Fruit fly (Drosophila melanogaster) whole organism, embryonic: ENCODE measurements around the gene lectin-24A.

Experiments used
- CG1024 ChIP-seq: fragments of 200-800 bp; sonication (Bioruptor generic); IDR thresholded peaks from 2 replicates; pipeline ENCODE4 v1.3.6; 2022; ENCODE audit warnings: missing biosample characterization, missing genetic modification characterization
- CG10267 ChIP-seq: fragments of 200-800 bp; sonication (Bioruptor generic); optimal IDR thresholded peaks from 2 replicates; lab custom pipeline; 2018; ENCODE audit warnings: missing biosample characterization, mild to moderate bottlenecking, missing genetic modification characterization, moderate library complexity
- CG10543 ChIP-seq: fragments of 200-800 bp; sonication (Bioruptor generic); optimal IDR thresholded peaks from 3 replicates; lab custom pipeline; 2017; ENCODE audit warnings: missing biosample characterization, mild to moderate bottlenecking, missing genetic modification characterization, moderate library complexity
- CG11247 ChIP-seq: fragments of 200-800 bp; sonication (Bioruptor generic); IDR thresholded peaks from 2 replicates; pipeline ENCODE4 v1.3.6; 2022; ENCODE audit warnings: missing biosample characterization, missing genetic modification characterization
- CG15269 ChIP-seq: fragments of 200-800 bp; sonication (Bioruptor generic); optimal IDR thresholded peaks from 2 replicates; lab custom pipeline; 2018; ENCODE audit warnings: missing biosample characterization, mild to moderate bottlenecking, missing genetic modification characterization, moderate library complexity
- CG15514 ChIP-seq: fragments of 200-800 bp; sonication (Bioruptor generic); optimal IDR thresholded peaks from 3 replicates; lab custom pipeline; 2017; ENCODE audit warnings: missing biosample characterization, missing genetic modification characterization, mild to moderate bottlenecking, moderate library complexity, missing genetic modification reagents
- CG15601 ChIP-seq: fragments of 200-800 bp; sonication (Bioruptor generic); optimal IDR thresholded peaks from 3 replicates; lab custom pipeline; 2019; ENCODE audit warnings: missing biosample characterization, mild to moderate bottlenecking, missing genetic modification characterization, moderate library complexity
- CG16863 ChIP-seq: fragments of 200-800 bp; sonication (Bioruptor generic); optimal IDR thresholded peaks from 3 replicates; lab custom pipeline; 2016; ENCODE audit warnings: missing biosample characterization, missing genetic modification characterization
- CG18262 ChIP-seq: fragments of 200-800 bp; optimal IDR thresholded peaks from 3 replicates; lab custom pipeline; 2019; ENCODE audit warnings: missing biosample characterization, mild to moderate bottlenecking, missing genetic modification characterization, moderate library complexity
- CG18599 ChIP-seq: fragments of 200-800 bp; sonication (Bioruptor generic); optimal IDR thresholded peaks from 3 replicates; lab custom pipeline; 2017; ENCODE audit warnings: missing biosample characterization, missing genetic modification characterization, mild to moderate bottlenecking, moderate library complexity, missing genetic modification reagents
- CG30020 ChIP-seq: fragments of 200-800 bp; optimal IDR thresholded peaks from 2 replicates; lab custom pipeline; 2019; ENCODE audit warnings: missing biosample characterization, mild to moderate bottlenecking, missing genetic modification characterization, moderate library complexity
- CG31224 ChIP-seq: fragments of 200-800 bp; sonication (Bioruptor generic); IDR thresholded peaks from 2 replicates; pipeline ENCODE4 v1.3.6; 2022; ENCODE audit warnings: missing biosample characterization, missing genetic modification characterization
- CG3281 ChIP-seq: fragments of 200-800 bp; sonication (Bioruptor generic); optimal IDR thresholded peaks from 3 replicates; lab custom pipeline; 2017; ENCODE audit warnings: missing biosample characterization, mild to moderate bottlenecking, missing genetic modification characterization
- CG33557 ChIP-seq: fragments of 200-800 bp; sonication (Bioruptor generic); optimal IDR thresholded peaks from 2 replicates; lab custom pipeline; 2019; ENCODE audit warnings: missing biosample characterization, mild to moderate bottlenecking, missing genetic modification characterization, moderate library complexity
- CG34224 ChIP-seq: fragments of 200-800 bp; sonication (Bioruptor generic); IDR thresholded peaks from 3 replicates; pipeline ENCODE4 v1.3.6; 2022; ENCODE audit warnings: missing biosample characterization, missing genetic modification characterization; ENCODE audit not compliant: partially characterized antibody
- CG3838 ChIP-seq: fragments of 200-800 bp; sonication (Bioruptor generic); optimal IDR thresholded peaks from 3 replicates; lab custom pipeline; 2016; ENCODE audit warnings: missing biosample characterization, missing genetic modification characterization
- CG4282 ChIP-seq: fragments of 200-800 bp; sonication (Bioruptor generic); optimal IDR thresholded peaks from 2 replicates; lab custom pipeline; 2016; ENCODE audit warnings: missing biosample characterization, missing genetic modification characterization
- CG4707 ChIP-seq: fragments of 200-800 bp; sonication (Bioruptor generic); optimal IDR thresholded peaks from 2 replicates; lab custom pipeline; 2018; ENCODE audit warnings: missing biosample characterization, mild to moderate bottlenecking, missing genetic modification characterization, moderate library complexity
- CG4854 ChIP-seq: fragments of 200-800 bp; sonication (Bioruptor generic); optimal IDR thresholded peaks from 2 replicates; lab custom pipeline; 2016; ENCODE audit warnings: missing biosample characterization, missing genetic modification characterization, inconsistent platforms
- CG9215 ChIP-seq: fragments of 200-800 bp; sonication (Bioruptor generic); IDR thresholded peaks from 2 replicates; pipeline ENCODE4 v1.3.6; 2022; ENCODE audit warnings: missing biosample characterization, missing genetic modification characterization
- CG9609 ChIP-seq: fragments of 200-800 bp; sonication (Bioruptor generic); optimal IDR thresholded peaks from 3 replicates; lab custom pipeline; 2016; ENCODE audit warnings: missing biosample characterization, missing genetic modification characterization
- CG9797 ChIP-seq: fragments of 200-800 bp; sonication (Bioruptor generic); optimal IDR thresholded peaks from 3 replicates; lab custom pipeline; 2018; ENCODE audit warnings: missing biosample characterization, mild to moderate bottlenecking, missing genetic modification characterization
- CG9876 ChIP-seq: fragments of 200-800 bp; sonication (Bioruptor generic); optimal IDR thresholded peaks from 2 replicates; lab custom pipeline; 2016; ENCODE audit warnings: missing biosample characterization, missing genetic modification characterization
- Dad ChIP-seq: fragments of 200-800 bp; sonication (Bioruptor generic); optimal IDR thresholded peaks from 3 replicates; lab custom pipeline; 2016; ENCODE audit warnings: missing biosample characterization, missing genetic modification characterization
- Dek ChIP-seq: fragments of 200-800 bp; sonication (Bioruptor generic); optimal IDR thresholded peaks from 3 replicates; lab custom pipeline; 2019; ENCODE audit warnings: missing biosample characterization, mild to moderate bottlenecking, missing genetic modification characterization, moderate library complexity
- Dip2 ChIP-seq: fragments of 200-800 bp; sonication (Bioruptor generic); IDR thresholded peaks from 2 replicates; pipeline ENCODE4 v1.3.6; 2022; ENCODE audit warnings: missing biosample characterization, missing genetic modification characterization
- Fer3 ChIP-seq: fragments of 200-800 bp; sonication (Bioruptor generic); optimal IDR thresholded peaks from 2 replicates; lab custom pipeline; 2018; ENCODE audit warnings: missing biosample characterization, mild to moderate bottlenecking, missing genetic modification characterization, moderate library complexity
- Hmx ChIP-seq: fragments of 200-800 bp; sonication (Bioruptor generic); optimal IDR thresholded peaks from 2 replicates; lab custom pipeline; 2016; ENCODE audit warnings: missing biosample characterization, missing genetic modification characterization
- Hr3 ChIP-seq: fragments of 200-800 bp; sonication (Bioruptor generic); optimal IDR thresholded peaks from 3 replicates; lab custom pipeline; 2016; ENCODE audit warnings: missing biosample characterization, missing genetic modification characterization
- Hr51 ChIP-seq, 2 experiments: fragments of 200-800 bp; sonication (Bioruptor generic); optimal IDR thresholded peaks; 2 replicates in 1 of 2; 3 replicates in 1 of 2; lab custom pipeline; 2016 to 2018; ENCODE audit warnings: missing biosample characterization in 2 of 2, missing genetic modification characterization in 2 of 2, mild to moderate bottlenecking in 1 of 2, moderate library complexity in 1 of 2
- Lhr ChIP-seq: fragments of 200-800 bp; sonication (Bioruptor generic); optimal IDR thresholded peaks from 3 replicates; lab custom pipeline; 2017; ENCODE audit warnings: mild to moderate bottlenecking, missing biosample characterization, missing genetic modification reagents, missing genetic modification characterization
- PHDP ChIP-seq: fragments of 200-800 bp; sonication (Bioruptor generic); optimal IDR thresholded peaks from 3 replicates; lab custom pipeline; 2018; ENCODE audit warnings: missing biosample characterization, mild to moderate bottlenecking, missing genetic modification characterization, moderate library complexity
- Rx ChIP-seq: fragments of 200-800 bp; sonication (Bioruptor generic); IDR thresholded peaks from 2 replicates; pipeline ENCODE4 v1.3.6; 2022; ENCODE audit warnings: missing biosample characterization, missing genetic modification characterization
- Spps ChIP-seq: fragments of 200-800 bp; sonication (Bioruptor generic); optimal IDR thresholded peaks from 2 replicates; lab custom pipeline; 2018; ENCODE audit warnings: missing biosample characterization, mild to moderate bottlenecking, missing genetic modification characterization
- abd-A ChIP-seq: fragments of 200-800 bp; sonication (Bioruptor generic); optimal IDR thresholded peaks from 3 replicates; lab custom pipeline; 2019; ENCODE audit warnings: missing biosample characterization, mild to moderate bottlenecking, missing genetic modification characterization, moderate library complexity
- ara ChIP-seq: fragments of 200-800 bp; sonication (Bioruptor generic); IDR thresholded peaks from 2 replicates; pipeline ENCODE4 v1.3.6; 2022; ENCODE audit warnings: missing biosample characterization, missing genetic modification characterization
- bigmax ChIP-seq: fragments of 200-800 bp; sonication (Bioruptor generic); optimal IDR thresholded peaks from 2 replicates; lab custom pipeline; 2018; ENCODE audit warnings: missing biosample characterization, mild to moderate bottlenecking, missing genetic modification characterization
- cwo ChIP-seq: fragments of 200-800 bp; sonication (Bioruptor generic); optimal IDR thresholded peaks from 3 replicates; lab custom pipeline; 2017; ENCODE audit warnings: missing biosample characterization, missing genetic modification characterization, mild to moderate bottlenecking, moderate library complexity, missing genetic modification reagents
- da ChIP-seq: fragments of 200-800 bp; sonication (Bioruptor generic); optimal IDR thresholded peaks from 2 replicates; lab custom pipeline; 2016; ENCODE audit warnings: missing biosample characterization, missing genetic modification characterization
- en ChIP-seq: fragments of 200-800 bp; sonication (Bioruptor generic); optimal IDR thresholded peaks from 2 replicates; lab custom pipeline; 2016; ENCODE audit warnings: missing biosample characterization, missing genetic modification characterization
- gcm2 ChIP-seq: fragments of 200-800 bp; sonication (Bioruptor generic); optimal IDR thresholded peaks from 2 replicates; lab custom pipeline; 2016; ENCODE audit warnings: missing biosample characterization, missing genetic modification characterization
- hb ChIP-seq: fragments of 200-800 bp; sonication (Bioruptor generic); IDR thresholded peaks from 3 replicates; pipeline ENCODE4 v1.3.6; 2022; ENCODE audit warnings: missing biosample characterization, missing genetic modification characterization; ENCODE audit not compliant: partially characterized antibody
- inv ChIP-seq: fragments of 200-800 bp; sonication (Bioruptor generic); IDR thresholded peaks from 2 replicates; pipeline ENCODE4 v1.3.6; 2022; ENCODE audit warnings: missing biosample characterization, missing genetic modification characterization; ENCODE audit not compliant: partially characterized antibody
- kah ChIP-seq: fragments of 200-800 bp; sonication (Bioruptor generic); optimal IDR thresholded peaks from 2 replicates; lab custom pipeline; 2018; ENCODE audit warnings: missing biosample characterization, mild to moderate bottlenecking, missing genetic modification characterization
- lov ChIP-seq, 2 experiments: fragments of 200-800 bp in 1 of 2; fragments of >200 bp in 1 of 2; sonication (Bioruptor generic) in 1 of 2; IDR thresholded peaks in 1 of 2; optimal IDR thresholded peaks in 1 of 2; 2 replicates in 1 of 2; 3 replicates in 1 of 2; pipeline versions ENCODE4 v1.3.6 to Lab custom; 2017 to 2022; ENCODE audit warnings: missing biosample characterization in 1 of 2, missing genetic modification characterization in 1 of 2
- oc ChIP-seq: fragments of 200-800 bp; sonication (Bioruptor generic); optimal IDR thresholded peaks from 2 replicates; lab custom pipeline; 2018; ENCODE audit warnings: missing biosample characterization, mild to moderate bottlenecking, missing genetic modification characterization, moderate library complexity
- phol ChIP-seq: fragments of 200-800 bp; sonication (Bioruptor generic); optimal IDR thresholded peaks from 3 replicates; lab custom pipeline; 2018; ENCODE audit warnings: missing biosample characterization, mild to moderate bottlenecking, missing genetic modification characterization, moderate library complexity
- pzg ChIP-seq: fragments of 200-800 bp; sonication (Bioruptor generic); optimal IDR thresholded peaks from 3 replicates; lab custom pipeline; 2018; ENCODE audit warnings: missing biosample characterization, mild to moderate bottlenecking, missing genetic modification characterization, moderate library complexity
- seq ChIP-seq: fragments of 200-800 bp; sonication (Bioruptor generic); IDR thresholded peaks from 2 replicates; pipeline ENCODE4 v1.3.6; 2022; ENCODE audit warnings: missing biosample characterization, missing genetic modification characterization
- usp ChIP-seq: fragments of >200 bp; optimal IDR thresholded peaks from 2 replicates; lab custom pipeline; 2017; ENCODE audit warnings: missing biosample characterization, missing genetic modification characterization

lectin-24A gene

dm6 chr2L:3705438-3705921 lies 12.1 kb downstream of the lectin-24A start, which contains the start of gene CG31778 (continued):
- TF ChIP-seq CG4282 (GFP tag; lab: Kevin White, UChicago): no peak
- TF ChIP-seq CG11247: no peak
- TF ChIP-seq CG9609 (GFP tag; lab: Kevin White, UChicago): no peak
- no peak for TF ChIP-seq CG9215 (GFP tag; lab: Robert Waterston, UW)
- TF ChIP-seq Lhr (GFP tag; lab: Kevin White, UChicago): no peak
- TF ChIP-seq Rx (GFP tag; lab: Robert Waterston, UW): no peak
- no peak for TF ChIP-seq CG34224 (GFP tag; lab: Robert Waterston, UW)
- no peak for TF ChIP-seq ara (GFP tag; lab: Robert Waterston, UW)
- no peak for TF ChIP-seq da
- TF ChIP-seq abd-A (tag; lab: Kevin White, UChicago): no peak
- TF ChIP-seq CG1024 (GFP tag; lab: Robert Waterston, UW): no peak
- TF ChIP-seq CG16863: no peak
- TF ChIP-seq CG3838 (GFP tag; lab: Kevin White, UChicago): no peak
- peak; percentile 5 for TF ChIP-seq CG15514 (GFP tag; lab: Kevin White, UChicago)
- no peak for TF ChIP-seq seq (GFP tag; lab: Robert Waterston, UW)
- no peak for TF ChIP-seq Spps
- peak; percentile 25 for TF ChIP-seq PHDP (tag; lab: Kevin White, UChicago)
- no peak for TF ChIP-seq inv (GFP tag; lab: Robert Waterston, UW)
- no peak for TF ChIP-seq pzg
- TF ChIP-seq hb: no peak
- TF ChIP-seq Hmx: no peak
- TF ChIP-seq lov (optimal IDR thresholded peaks at IDR 0.05; lab: Kevin White, UChicago): no peak
- no peak for TF ChIP-seq lov (GFP tag; IDR thresholded peaks at IDR 0.05; lab: Robert Waterston, UW)
- TF ChIP-seq CG18599 (GFP tag; lab: Kevin White, UChicago): peak; percentile 60
- no peak for TF ChIP-seq CG4707
- TF ChIP-seq CG3281 (GFP tag; lab: Kevin White, UChicago): no peak
- TF ChIP-seq kah (GFP tag; lab: Kevin White, UChicago): no peak
- TF ChIP-seq Dek (tag; lab: Kevin White, UChicago): no peak
- TF ChIP-seq Dip2 (GFP tag; lab: Robert Waterston, UW): no peak
- no peak for TF ChIP-seq CG15601 (tag; lab: Kevin White, UChicago)
- no peak for TF ChIP-seq CG30020
- no peak for TF ChIP-seq CG10267 (tag; lab: Kevin White, UChicago)
- TF ChIP-seq oc: no peak
- TF ChIP-seq CG31224 (GFP tag; lab: Robert Waterston, UW): no peak
- no peak for TF ChIP-seq usp (GFP tag; lab: Kevin White, UChicago)
- no peak for TF ChIP-seq CG4854
- TF ChIP-seq CG18262 (tag; lab: Kevin White, UChicago): no peak
- no peak for TF ChIP-seq CG9876
- TF ChIP-seq phol (tag; lab: Kevin White, UChicago): no peak
- TF ChIP-seq bigmax (GFP tag; lab: Kevin White, UChicago): no peak
- no peak for TF ChIP-seq Fer3 (tag; lab: Kevin White, UChicago)
- no peak for TF ChIP-seq CG9797 (GFP tag; lab: Kevin White, UChicago)
- TF ChIP-seq gcm2 (GFP tag; lab: Kevin White, UChicago): no peak
- no peak for TF ChIP-seq CG33557 (GFP tag; lab: Kevin White, UChicago)
- no peak for TF ChIP-seq Dad
- peak; percentile 2 for TF ChIP-seq CG15269
- TF ChIP-seq cwo (GFP tag; lab: Kevin White, UChicago): peak; percentile 25
- no peak for TF ChIP-seq Hr3 (GFP tag; lab: Kevin White, UChicago)
- TF ChIP-seq CG10543 (GFP tag; lab: Kevin White, UChicago): peak; percentile 0
- TF ChIP-seq en: no peak
- peak in 1 of 2 experiments; percentile 4 for TF ChIP-seq Hr51 (GFP tag; optimal IDR thresholded peaks at IDR 0.05; lab: Kevin White, UChicago)
